Fruit fly (Drosophila melanogaster): ENCODE measurements around the gene Ir7b.
A peak's percentile ranks its signal among the peaks of the same experiment; 100 is the strongest.

Gene Ir7b

DNA sequence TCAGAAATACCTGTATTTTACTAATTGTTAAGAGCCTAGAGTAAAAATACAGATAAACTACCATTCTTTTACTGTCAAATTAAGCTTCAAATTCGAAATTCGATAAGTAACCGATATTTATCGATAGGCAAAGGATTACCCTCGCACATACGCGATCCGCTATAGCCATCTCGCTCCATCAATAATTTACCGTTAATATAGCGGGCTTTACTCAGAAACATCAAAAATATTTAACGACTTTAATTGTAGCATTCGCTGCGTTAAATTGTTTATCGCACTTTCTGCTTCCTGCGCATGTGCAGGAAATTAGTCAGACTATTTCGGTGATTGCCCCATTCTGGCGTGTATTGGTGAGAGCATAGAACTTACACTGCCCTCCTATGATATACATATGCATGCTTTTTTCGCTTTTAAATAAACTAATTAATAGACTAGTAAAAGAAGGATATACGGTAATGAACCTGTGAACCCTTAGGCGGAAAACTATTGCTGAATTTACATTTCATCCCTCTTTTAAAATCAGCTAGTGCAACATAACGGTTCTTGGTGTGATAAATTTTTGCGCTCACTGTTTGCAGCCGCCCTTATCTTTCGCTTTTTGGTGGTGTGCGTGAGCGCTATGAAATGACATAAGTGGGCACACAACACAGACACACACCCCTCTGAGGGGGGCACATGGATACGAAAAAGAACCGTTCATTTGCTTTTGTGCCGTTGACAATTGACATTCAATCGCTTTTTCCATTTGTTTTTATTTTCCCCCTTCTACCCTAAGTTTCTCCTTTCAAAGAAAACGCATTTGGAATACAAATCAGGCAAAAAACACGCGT is 41.7 kb upstream of the Ir7b start, which contains the start of the genes dpr14 and spidey (continued):
- TF ChIP-seq CG17359 (tag; optimal IDR thresholded peaks at IDR 0.05) (peak; percentile 92), ATbp (GFP tag; optimal IDR thresholded peaks at IDR 0.05) (peak; percentile 89), pita (GFP tag; optimal IDR thresholded peaks at IDR 0.05) (no peak), pum (GFP tag; optimal IDR thresholded peaks at IDR 0.05) (peak; percentile 82), crc (GFP tag; optimal IDR thresholded peaks at IDR 0.05) (peak; percentile 73), Trl (optimal IDR thresholded peaks at IDR 0.05) (peak in 1 of 2 experiments; percentile 19), Trl (GFP tag; optimal IDR thresholded peaks at IDR 0.05) (peak; percentile 87), caup (GFP tag; optimal IDR thresholded peaks at IDR 0.05; ENCODE audit: severe bottlenecking) (peak; percentile 92), Fer3 (tag; optimal IDR thresholded peaks at IDR 0.05) (peak; percentile 93), CG6254 (GFP tag; optimal IDR thresholded peaks at IDR 0.05) (peak; percentile 79), dysf (GFP tag; IDR thresholded peaks at IDR 0.05) (peak; percentile 93), ara (GFP tag; IDR thresholded peaks at IDR 0.05) (peak; percentile 77), Rx (GFP tag; IDR thresholded peaks at IDR 0.05) (peak; percentile 81), CG1792 (GFP tag; optimal IDR thresholded peaks at IDR 0.05) (peak; percentile 90), Hr3 (GFP tag; optimal IDR thresholded peaks at IDR 0.05) (peak; percentile 87), exex (tag; optimal IDR thresholded peaks at IDR 0.05) (peak; percentile 80), YL-1 (GFP tag; optimal IDR thresholded peaks at IDR 0.05) (peak; percentile 88), CG15514 (GFP tag; optimal IDR thresholded peaks at IDR 0.05) (peak; percentile 84), CG15011 (GFP tag; optimal IDR thresholded peaks at IDR 0.05) (peak; percentile 87), sima (GFP tag; optimal IDR thresholded peaks at IDR 0.05) (peak; percentile 47), HmgZ (tag; optimal IDR thresholded peaks at IDR 0.05) (peak; percentile 96), Sox100B (GFP tag; optimal IDR thresholded peaks at IDR 0.05) (peak; percentile 86), CG12659 (GFP tag; optimal IDR thresholded peaks at IDR 0.05) (peak; percentile 92), CG17829 (tag; optimal IDR thresholded peaks at IDR 0.05) (peak; percentile 90), gsb (GFP tag; IDR thresholded peaks at IDR 0.05) (peak; percentile 85), Atf6 (GFP tag; IDR thresholded peaks at IDR 0.05) (peak; percentile 91), Dll (GFP tag; IDR thresholded peaks at IDR 0.05; ENCODE audit: partially characterized antibody) (peak; percentile 49; the same call in 3 of the 4 replicates), CG13775 (GFP tag; optimal IDR thresholded peaks at IDR 0.05) (peak; percentile 86), Aef1 (GFP tag; IDR thresholded peaks at IDR 0.05) (peak; percentile 90), CHES-1-like (GFP tag; optimal IDR thresholded peaks at IDR 0.05) (peak; percentile 89), Med (GFP tag) (peak; percentile 98), lilli (GFP tag; optimal IDR thresholded peaks at IDR 0.05) (peak; percentile 92), usp (GFP tag; optimal IDR thresholded peaks at IDR 0.05) (no peak), Myb (GFP tag; optimal IDR thresholded peaks at IDR 0.05) (peak; percentile 75), crp (GFP tag; optimal IDR thresholded peaks at IDR 0.05) (peak in 1 of 2 experiments; percentile 36), CG17186 (GFP tag; optimal IDR thresholded peaks at IDR 0.05) (no peak), nmo (GFP tag; optimal IDR thresholded peaks at IDR 0.05) (peak; percentile 93), tna (GFP tag; IDR thresholded peaks at IDR 0.05; ENCODE audit: partially characterized antibody) (no peak), CG4617 (GFP tag; optimal IDR thresholded peaks at IDR 0.05; ENCODE audit: borderline replicate concordance) (peak; percentile 60), tll (GFP tag; optimal IDR thresholded peaks at IDR 0.05) (no peak), Dp (GFP tag; optimal IDR thresholded peaks at IDR 0.05) (peak; percentile 55), CG7786 (GFP tag; optimal IDR thresholded peaks at IDR 0.05) (peak; percentile 90), danr (GFP tag; IDR thresholded peaks at IDR 0.05) (peak; percentile 84), tgo (GFP tag; IDR thresholded peaks at IDR 0.05) (peak; percentile 93), hth (optimal IDR thresholded peaks at IDR 0.05) (no peak), CG4360 (GFP tag; IDR thresholded peaks at IDR 0.05) (peak; percentile 42), dmrt11E (tag; optimal IDR thresholded peaks at IDR 0.05) (peak; percentile 73), Kr (GFP tag; optimal IDR thresholded peaks at IDR 0.05) (no peak)

All from whole organism, embryonic.